Worm (Caenorhabditis elegans) whole organism, early embryonic: ENCODE data around the gene pmp-1.
A peak's percentile ranks its signal among the peaks of the same experiment; 100 is the strongest.

Experiments
- F13C5.2 ChIP-seq: sonication (generic microtip); optimal IDR thresholded peaks from 2 replicates; lab custom pipeline; 2017; ENCODE audit warnings: mild to moderate bottlenecking, missing genetic modification characterization, inconsistent platforms, missing compliant biosample characterization
- ama-1 ChIP-seq: fragments of 150-350 bp; optimal IDR thresholded peaks from 2 replicates; lab custom pipeline; 2014
- flt-1 ChIP-seq: fragments of 200-800 bp; sonication (Bioruptor generic); IDR thresholded peaks from 2 replicates; pipeline ENCODE4 v1.3.6; 2022; ENCODE audit warnings: missing genetic modification characterization, missing compliant biosample characterization
- hmbx-1 ChIP-seq: sonication (generic microtip); optimal IDR thresholded peaks from 2 replicates; lab custom pipeline; 2016; ENCODE audit warnings: mild to moderate bottlenecking, missing genetic modification characterization, missing compliant biosample characterization
- tra-4 ChIP-seq: sonication (generic microtip); optimal IDR thresholded peaks from 2 replicates; lab custom pipeline; 2017; ENCODE audit warnings: missing genetic modification characterization, missing compliant biosample characterization

- TF ChIP-seq F13C5.2 (tag; lab: Kevin White, UChicago) (no peak), hmbx-1 (tag; lab: Kevin White, UChicago) (no peak), tra-4 (tag; lab: Kevin White, UChicago) (no peak), flt-1 (GFP tag; lab: Robert Waterston, UW) (0 out of 2 replicates have a peak, but pooled peaks have one; percentile 30), ama-1 (no peak)
Observed at ce11 chrII:6835500-6835899, 48.1 kb downstream of the pmp-1 start.
